Fruit fly (Drosophila melanogaster) whole organism, pupa: ENCODE data around the gene Stim.

ENCODE experiments used
- CG10348 ChIP-seq: fragments of 200-800 bp; sonication (Bioruptor generic); IDR thresholded peaks from 2 replicates; pipeline ENCODE4 v1.3.6; 2022; ENCODE audit warnings: missing biosample characterization, missing genetic modification characterization
- CG12605 ChIP-seq: fragments of 200-800 bp; sonication (Bioruptor generic); IDR thresholded peaks from 2 replicates; pipeline ENCODE4 v1.3.6; 2022; ENCODE audit warnings: missing biosample characterization, missing genetic modification characterization
- CG13204 ChIP-seq: fragments of 200-800 bp; sonication (Bioruptor generic); optimal IDR thresholded peaks from 2 replicates; lab custom pipeline; 2018; ENCODE audit warnings: missing biosample characterization, mild to moderate bottlenecking, missing genetic modification characterization, moderate library complexity
- CG14655 ChIP-seq: fragments of 200-800 bp; sonication (Bioruptor generic); optimal IDR thresholded peaks from 3 replicates; lab custom pipeline; 2017; ENCODE audit warnings: mild to moderate bottlenecking, missing biosample characterization, missing genetic modification reagents, missing genetic modification characterization
- CG15710 ChIP-seq: fragments of 200-800 bp; sonication (Bioruptor generic); optimal IDR thresholded peaks from 2 replicates; lab custom pipeline; 2018; ENCODE audit warnings: missing biosample characterization, mild to moderate bottlenecking, missing genetic modification characterization, moderate library complexity
- CG17806 ChIP-seq: fragments of 200-800 bp; sonication (Bioruptor generic); optimal IDR thresholded peaks from 2 replicates; lab custom pipeline; 2018; ENCODE audit warnings: missing biosample characterization, mild to moderate bottlenecking, missing genetic modification characterization, moderate library complexity
- CG32121 ChIP-seq: fragments of 200-800 bp; sonication (Bioruptor generic); IDR thresholded peaks from 2 replicates; pipeline ENCODE4 v1.3.6; 2022; ENCODE audit warnings: missing biosample characterization, missing genetic modification characterization
- CG34367 ChIP-seq: fragments of 200-800 bp; sonication (Bioruptor generic); optimal IDR thresholded peaks from 2 replicates; lab custom pipeline; 2018; ENCODE audit warnings: missing biosample characterization, mild to moderate bottlenecking, missing genetic modification characterization
- CG4496 ChIP-seq: fragments of 200-800 bp; sonication (Bioruptor generic); IDR thresholded peaks from 3 replicates; pipeline ENCODE4 v1.3.6; 2022; ENCODE audit warnings: missing biosample characterization, missing genetic modification characterization
- CG8159 ChIP-seq: fragments of 200-800 bp; sonication (Bioruptor generic); optimal IDR thresholded peaks from 3 replicates; lab custom pipeline; 2018; ENCODE audit warnings: missing biosample characterization, mild to moderate bottlenecking, missing genetic modification characterization, moderate library complexity
- CG8301 ChIP-seq: fragments of 200-800 bp; sonication (Bioruptor generic); optimal IDR thresholded peaks from 2 replicates; lab custom pipeline; 2018; ENCODE audit warnings: missing biosample characterization, mild to moderate bottlenecking, missing genetic modification characterization
- CG9948 ChIP-seq: fragments of 200-800 bp; sonication (Bioruptor generic); optimal IDR thresholded peaks from 2 replicates; lab custom pipeline; 2018; ENCODE audit warnings: missing biosample characterization, mild to moderate bottlenecking, missing genetic modification characterization, moderate library complexity
- D1 ChIP-seq: fragments of 200-800 bp; sonication (Bioruptor generic); optimal IDR thresholded peaks from 2 replicates; lab custom pipeline; 2018; ENCODE audit warnings: missing biosample characterization, mild to moderate bottlenecking, missing genetic modification characterization, moderate library complexity
- EcR ChIP-seq: fragments of 200-800 bp; sonication (Bioruptor generic); optimal IDR thresholded peaks from 3 replicates; lab custom pipeline; 2019; ENCODE audit warnings: missing biosample characterization, missing genetic modification characterization, mild to moderate bottlenecking, moderate library complexity, missing genetic modification reagents
- Ets98B ChIP-seq: fragments of 200-800 bp; sonication (Bioruptor generic); IDR thresholded peaks from 2 replicates; pipeline ENCODE4 v1.3.6; 2022; ENCODE audit warnings: missing biosample characterization, missing genetic modification characterization
- Pif1A ChIP-seq: fragments of 200-800 bp; sonication (Bioruptor generic); optimal IDR thresholded peaks from 3 replicates; lab custom pipeline; 2016; ENCODE audit warnings: missing biosample characterization, missing genetic modification characterization
- Pif1B ChIP-seq: fragments of 200-800 bp; sonication (Bioruptor generic); optimal IDR thresholded peaks from 3 replicates; lab custom pipeline; 2016; ENCODE audit warnings: missing biosample characterization, missing genetic modification characterization
- Snoo ChIP-seq: fragments of 200-800 bp; sonication (Bioruptor generic); optimal IDR thresholded peaks from 3 replicates; lab custom pipeline; 2017; ENCODE audit warnings: missing biosample characterization, mild to moderate bottlenecking, missing genetic modification characterization, inconsistent platforms
- fd96Ca ChIP-seq: fragments of 200-800 bp; sonication (Bioruptor generic); IDR thresholded peaks from 3 replicates; pipeline ENCODE4 v1.3.6; 2022; ENCODE audit warnings: missing biosample characterization, missing genetic modification characterization
- gl ChIP-seq: fragments of 200-800 bp; sonication (Bioruptor generic); optimal IDR thresholded peaks from 2 replicates; lab custom pipeline; 2018; ENCODE audit warnings: missing biosample characterization, mild to moderate bottlenecking, missing genetic modification characterization
- rn ChIP-seq: fragments of 200-800 bp; sonication (Bioruptor generic); IDR thresholded peaks from 2 replicates; pipeline ENCODE4 v1.3.6; 2022; ENCODE audit warnings: missing biosample characterization, missing genetic modification characterization

The Stim gene

DNA sequence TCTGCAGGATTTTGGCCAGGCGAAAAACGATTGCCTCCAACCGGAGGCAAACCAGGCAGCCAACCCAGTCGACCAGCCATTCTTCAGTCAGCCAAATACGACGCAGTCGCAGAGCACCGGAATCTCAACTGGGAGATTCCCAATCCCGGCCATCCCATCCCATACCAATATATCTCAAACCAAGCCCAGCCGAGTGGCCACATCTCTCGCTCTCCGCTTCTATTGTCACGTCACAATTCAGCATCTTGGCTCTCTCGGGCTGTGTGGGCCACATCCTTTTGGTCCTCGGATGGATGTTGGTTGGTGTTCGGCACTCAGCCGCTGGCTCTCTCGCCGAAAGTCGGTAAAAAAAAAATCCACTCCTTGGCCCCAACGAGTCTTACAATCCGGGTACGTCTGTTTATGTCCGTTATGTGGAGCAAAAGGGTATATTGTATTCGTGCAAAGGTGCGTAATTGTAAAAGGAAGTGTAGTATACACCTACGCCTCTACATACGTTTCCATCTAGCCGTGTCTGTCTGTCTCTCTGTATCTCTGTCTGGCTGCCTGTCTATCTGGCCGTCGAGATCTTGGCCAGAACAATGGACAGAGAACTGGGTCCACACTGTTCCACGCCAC, 33.0 kb upstream of the Stim start, which contains the start of gene mmd:
mmd (minus strand) TSS at position 3 of the 618 bp plus-strand sequence.
- TF ChIP-seq CG13204: no peak
- TF ChIP-seq CG32121 (GFP tag; lab: Robert Waterston, UW): no peak
- TF ChIP-seq Pif1B (GFP tag; lab: Kevin White, UChicago): no peak
- TF ChIP-seq CG34367 (tag; lab: Kevin White, UChicago): no peak
- no peak for TF ChIP-seq CG17806
- no peak for TF ChIP-seq CG15710 (tag; lab: Kevin White, UChicago)
- TF ChIP-seq Pif1A (GFP tag; lab: Kevin White, UChicago): no peak
- TF ChIP-seq CG8159 (tag; lab: Kevin White, UChicago): no peak
- TF ChIP-seq CG10348 (GFP tag; lab: Robert Waterston, UW): no peak
- TF ChIP-seq, all 21 proteins: peak for 0

DNA sequence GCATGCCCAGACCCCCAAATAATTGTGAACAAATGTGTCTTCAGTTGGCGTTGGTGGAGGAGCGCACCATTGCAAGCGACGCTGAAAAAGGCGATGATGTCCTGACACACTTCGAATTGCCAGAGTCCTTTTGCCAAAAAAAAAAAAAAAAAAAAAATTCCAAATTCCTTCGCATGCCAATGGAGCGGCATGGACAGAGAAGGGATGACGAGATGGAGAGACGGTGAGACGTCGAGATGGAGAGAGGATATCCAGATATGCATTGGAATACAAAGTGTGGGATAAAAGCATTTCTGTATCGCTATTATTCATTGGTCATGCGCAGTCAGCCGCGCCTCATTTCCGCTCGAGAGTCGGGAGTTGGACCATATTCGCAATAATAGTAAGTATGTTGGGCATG, 31.3 kb upstream of the Stim start:
- no peak for TF ChIP-seq rn (GFP tag; lab: Robert Waterston, UW)
- TF ChIP-seq CG32121 (GFP tag; lab: Robert Waterston, UW): no peak
- TF ChIP-seq D1: no peak
- TF ChIP-seq gl (tag; lab: Kevin White, UChicago): no peak
- no peak for TF ChIP-seq Pif1B (GFP tag; lab: Kevin White, UChicago)
- TF ChIP-seq Pif1A (GFP tag; lab: Kevin White, UChicago): no peak
- no peak for TF ChIP-seq EcR (GFP tag; lab: Kevin White, UChicago)
- no peak for TF ChIP-seq CG13204
- no peak for TF ChIP-seq CG10348 (GFP tag; lab: Robert Waterston, UW)
- no peak for TF ChIP-seq Ets98B
- TF ChIP-seq CG34367 (tag; lab: Kevin White, UChicago): no peak
- TF ChIP-seq CG14655: no peak
- no peak for TF ChIP-seq Snoo (tag; lab: Kevin White, UChicago)
- no peak for TF ChIP-seq CG4496
- TF ChIP-seq CG9948 (tag; lab: Kevin White, UChicago): no peak
- TF ChIP-seq CG8301: no peak
- TF ChIP-seq CG15710 (tag; lab: Kevin White, UChicago): no peak

DNA sequence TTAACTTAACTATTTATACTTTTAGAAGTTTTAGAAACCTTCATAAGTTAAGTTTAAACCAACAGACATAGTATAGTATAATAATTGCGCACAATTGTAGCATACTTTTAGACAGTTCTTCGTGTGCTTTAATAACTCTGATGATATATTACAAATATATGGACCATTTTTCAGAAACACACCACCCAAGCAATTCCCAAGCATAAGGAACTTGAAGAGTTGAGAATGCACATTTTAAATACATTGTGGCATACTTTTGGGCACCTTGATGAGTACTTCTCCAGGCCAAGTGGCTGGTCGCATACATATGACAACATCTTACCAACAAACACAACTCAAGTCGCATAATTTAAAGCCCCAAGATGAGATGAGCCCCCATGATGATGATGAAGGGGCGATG, 29.3 kb upstream of the Stim start:
- no peak for TF ChIP-seq CG12605 (GFP tag; lab: Robert Waterston, UW)
- TF ChIP-seq Ets98B: no peak
- no peak for TF ChIP-seq EcR (GFP tag; lab: Kevin White, UChicago)
- no peak for TF ChIP-seq gl (tag; lab: Kevin White, UChicago)
- TF ChIP-seq Pif1B (GFP tag; lab: Kevin White, UChicago): no peak
- no peak for TF ChIP-seq rn (GFP tag; lab: Robert Waterston, UW)
- no peak for TF ChIP-seq Snoo (tag; lab: Kevin White, UChicago)
- TF ChIP-seq CG9948 (tag; lab: Kevin White, UChicago): no peak
- no peak for TF ChIP-seq CG14655
- TF ChIP-seq CG8159 (tag; lab: Kevin White, UChicago): no peak
- no peak for TF ChIP-seq fd96Ca (GFP tag; lab: Robert Waterston, UW)
- no peak for TF ChIP-seq CG34367 (tag; lab: Kevin White, UChicago)
- no peak for TF ChIP-seq CG10348 (GFP tag; lab: Robert Waterston, UW)
- no peak for TF ChIP-seq CG13204
- no peak for TF ChIP-seq CG4496
- no peak for TF ChIP-seq D1

DNA sequence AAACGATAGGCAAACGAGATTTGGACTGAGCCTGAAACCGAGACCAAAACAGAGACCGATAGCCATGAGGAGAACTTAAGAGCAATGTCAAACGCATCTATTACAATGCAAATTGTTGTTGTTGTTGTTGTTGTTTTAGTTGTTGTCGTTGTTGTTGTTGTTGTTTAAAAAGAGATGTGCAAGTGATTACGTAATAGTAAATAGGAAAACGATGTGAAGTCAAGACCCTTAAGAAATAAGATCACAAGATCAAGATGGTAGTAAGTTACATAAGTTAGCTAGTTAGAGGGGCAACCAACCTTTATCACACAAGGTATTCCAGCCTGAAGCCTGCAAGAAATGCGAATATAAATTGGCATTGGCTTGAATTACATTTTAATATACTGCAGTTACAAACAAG, 9.8 kb upstream of the Stim start:
- TF ChIP-seq CG17806 (no peak), CG9948 (tag; lab: Kevin White, UChicago) (no peak), rn (GFP tag; lab: Robert Waterston, UW) (no peak), CG8159 (tag; lab: Kevin White, UChicago) (no peak), Snoo (tag; lab: Kevin White, UChicago) (no peak), Pif1A (GFP tag; lab: Kevin White, UChicago) (no peak), EcR (GFP tag; lab: Kevin White, UChicago) (no peak), CG13204 (no peak), CG8301 (no peak), CG10348 (GFP tag; lab: Robert Waterston, UW) (no peak), CG14655 (no peak), Ets98B (no peak), CG12605 (GFP tag; lab: Robert Waterston, UW) (no peak)

DNA sequence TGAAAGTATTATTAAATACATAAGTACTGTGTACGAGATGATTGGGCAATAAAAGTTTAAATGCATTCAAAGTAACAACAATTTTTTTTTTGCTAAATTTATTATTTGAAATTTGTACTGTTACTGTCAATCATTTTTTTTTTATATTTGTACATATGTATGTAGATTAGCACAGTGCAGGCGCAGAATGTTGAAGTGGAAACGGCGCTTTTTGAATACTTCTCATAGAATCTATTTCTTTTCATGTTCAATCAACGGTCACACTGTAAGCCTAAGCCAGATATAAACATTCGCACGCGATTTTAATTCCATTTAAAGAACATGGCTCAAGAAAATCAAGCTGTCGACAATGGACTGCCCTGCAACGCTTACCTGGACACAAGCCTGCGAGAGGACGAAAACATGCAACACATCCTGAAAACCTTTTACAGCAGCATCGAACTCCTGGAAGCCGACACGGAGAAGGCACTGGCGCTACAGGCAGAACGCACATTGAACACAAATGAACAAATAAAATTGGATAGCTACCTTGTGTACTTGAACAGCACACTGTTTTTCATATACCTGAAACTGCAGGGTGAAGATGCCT, 4.6 kb upstream of the Stim start, which contains the start of gene Rrp47:
Rrp47 (plus strand) TSS at position 163 of the 589 bp plus-strand sequence.
- TF ChIP-seq fd96Ca (GFP tag; lab: Robert Waterston, UW): no peak
- no peak for TF ChIP-seq CG17806
- TF ChIP-seq Pif1A (GFP tag; lab: Kevin White, UChicago): no peak
- peak; percentile 24 for TF ChIP-seq D1

DNA sequence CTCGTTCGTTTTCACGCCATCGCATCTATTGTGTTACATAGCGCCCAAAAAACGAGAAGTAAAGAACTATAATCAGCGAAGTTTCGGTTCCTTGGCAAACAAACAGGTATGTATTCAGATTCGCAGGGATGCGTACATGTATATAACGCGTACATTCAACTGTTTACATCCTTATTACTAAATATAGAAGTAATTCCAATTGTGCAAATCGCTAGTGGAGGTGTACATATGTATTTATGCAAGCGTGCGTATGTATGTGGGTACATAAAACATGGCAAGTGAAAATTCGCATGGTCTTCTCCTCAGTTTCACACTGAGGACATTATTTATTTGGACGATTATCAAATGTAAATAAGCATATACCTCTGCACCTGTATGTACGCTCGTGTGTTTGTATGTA, 1.3 kb upstream of the Stim start:
- TF ChIP-seq CG9948 (tag; lab: Kevin White, UChicago) (no peak), gl (tag; lab: Kevin White, UChicago) (no peak), CG14655 (no peak), CG10348 (GFP tag; lab: Robert Waterston, UW) (no peak), fd96Ca (GFP tag; lab: Robert Waterston, UW) (no peak), EcR (GFP tag; lab: Kevin White, UChicago) (no peak), CG17806 (no peak), Pif1A (GFP tag; lab: Kevin White, UChicago) (no peak), CG12605 (GFP tag; lab: Robert Waterston, UW) (no peak), Ets98B (no peak), CG4496 (no peak), Snoo (tag; lab: Kevin White, UChicago) (no peak), CG8159 (tag; lab: Kevin White, UChicago) (no peak), CG32121 (GFP tag; lab: Robert Waterston, UW) (no peak), CG13204 (no peak)
